Fruit fly (Drosophila melanogaster): ENCODE measurements around the gene DIP-theta.

Gene DIP-theta

dm6 chr2L:5617224-5617623 is 41.1 kb downstream of the DIP-theta start:
- TF ChIP-seq CG34367 (tag; optimal IDR thresholded peaks at IDR 0.05), result no peak

- no peak for TF ChIP-seq Pif1A (GFP tag; optimal IDR thresholded peaks at IDR 0.05)
- TF ChIP-seq CG13204 (GFP tag; optimal IDR thresholded peaks at IDR 0.05), result no peak
- no peak for TF ChIP-seq Pif1B (GFP tag; optimal IDR thresholded peaks at IDR 0.05)
- TF ChIP-seq gl (tag; optimal IDR thresholded peaks at IDR 0.05), result no peak
- TF ChIP-seq CG32121 (GFP tag; IDR thresholded peaks at IDR 0.05), result no peak
- TF ChIP-seq CG15710 (tag; optimal IDR thresholded peaks at IDR 0.05), result no peak
- no peak for TF ChIP-seq CG4496 (GFP tag; IDR thresholded peaks at IDR 0.05)
- no peak for TF ChIP-seq fd96Ca (GFP tag; IDR thresholded peaks at IDR 0.05)
- TF ChIP-seq CG34367 (tag; optimal IDR thresholded peaks at IDR 0.05), result no peak
- TF ChIP-seq CG12605 (GFP tag; IDR thresholded peaks at IDR 0.05), result no peak
- TF ChIP-seq CG17806 (tag; optimal IDR thresholded peaks at IDR 0.05), result no peak
- no peak for TF ChIP-seq CG14655 (GFP tag; optimal IDR thresholded peaks at IDR 0.05)
Measured at dm6 chr2L:5610629-5611028, 47.7 kb downstream of the DIP-theta start.

- TF ChIP-seq CG8159 (tag; optimal IDR thresholded peaks at IDR 0.05) (peak; percentile 0), Pif1A (GFP tag; optimal IDR thresholded peaks at IDR 0.05) (no peak)
Measured at dm6 chr2L:5610108-5610507, 48.3 kb downstream of the DIP-theta start.

DNA sequence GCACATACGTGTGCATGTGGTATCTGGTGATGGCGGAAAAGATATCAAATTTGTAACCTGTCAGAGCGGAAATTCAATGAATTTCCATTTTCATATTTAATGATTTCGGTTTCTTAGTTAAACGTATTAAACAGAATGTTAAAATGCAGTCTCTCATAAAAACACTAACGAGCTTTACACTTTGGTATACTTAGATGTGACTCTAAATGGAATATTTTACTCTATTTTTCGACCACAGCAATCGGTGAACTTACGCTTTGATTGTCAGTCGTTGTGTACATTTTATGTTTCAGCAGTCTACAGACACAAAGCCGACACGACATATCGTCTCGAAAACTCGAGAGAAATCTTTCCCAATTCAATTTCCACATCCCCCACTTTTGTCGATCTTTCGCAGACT is 61.8 kb downstream of the DIP-theta start, which contains the start of gene CG18266:
Gene CG18266 (plus strand): TSS at position 301 of the 400 bp plus-strand sequence.
- TF ChIP-seq CG17806 (tag; optimal IDR thresholded peaks at IDR 0.05), result no peak
- no peak for TF ChIP-seq EcR (GFP tag; optimal IDR thresholded peaks at IDR 0.05)
- no peak for TF ChIP-seq CG13204 (GFP tag; optimal IDR thresholded peaks at IDR 0.05)
- no peak for TF ChIP-seq CG14655 (GFP tag; optimal IDR thresholded peaks at IDR 0.05)
- no peak for TF ChIP-seq CG9948 (tag; optimal IDR thresholded peaks at IDR 0.05)

DNA sequence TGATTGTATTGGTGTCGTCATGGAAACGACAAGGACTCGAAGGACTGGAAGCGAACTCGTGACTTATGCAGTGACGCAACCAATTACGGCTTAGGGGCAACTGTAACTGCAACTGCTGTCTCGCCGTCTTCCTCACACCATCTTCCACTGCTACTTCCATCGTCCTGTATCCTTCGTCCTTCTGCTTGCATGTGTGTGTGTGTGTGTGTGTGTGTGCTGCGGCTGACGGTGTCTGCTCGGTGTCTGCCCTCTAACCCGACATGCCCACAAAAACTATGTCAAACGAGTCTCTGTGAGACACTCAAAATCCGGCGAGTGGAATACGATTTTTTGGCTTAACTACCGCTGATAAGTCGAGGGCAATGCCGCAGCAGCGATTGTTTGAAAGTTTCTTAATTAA is 64.5 kb downstream of the DIP-theta start:
- TF ChIP-seq rn (GFP tag; IDR thresholded peaks at IDR 0.05) (no peak), CG17806 (tag; optimal IDR thresholded peaks at IDR 0.05) (no peak), D1 (tag; optimal IDR thresholded peaks at IDR 0.05) (no peak), Pif1B (GFP tag; optimal IDR thresholded peaks at IDR 0.05) (no peak), CG13204 (GFP tag; optimal IDR thresholded peaks at IDR 0.05) (no peak), CG10348 (GFP tag; IDR thresholded peaks at IDR 0.05) (no peak)

- TF ChIP-seq CG12605 (GFP tag; IDR thresholded peaks at IDR 0.05), result no peak
- TF ChIP-seq D1 (tag; optimal IDR thresholded peaks at IDR 0.05), result no peak
- no peak for TF ChIP-seq fd96Ca (GFP tag; IDR thresholded peaks at IDR 0.05)
- TF ChIP-seq Pif1B (GFP tag; optimal IDR thresholded peaks at IDR 0.05), result no peak
- no peak for TF ChIP-seq Ets98B (GFP tag; IDR thresholded peaks at IDR 0.05)
- TF ChIP-seq rn (GFP tag; IDR thresholded peaks at IDR 0.05), result no peak
- no peak for TF ChIP-seq CG9948 (tag; optimal IDR thresholded peaks at IDR 0.05)
- TF ChIP-seq CG8301 (tag; optimal IDR thresholded peaks at IDR 0.05), result no peak
- no peak for TF ChIP-seq CG14655 (GFP tag; optimal IDR thresholded peaks at IDR 0.05)
- TF ChIP-seq CG34367 (tag; optimal IDR thresholded peaks at IDR 0.05), result no peak
- TF ChIP-seq CG15710 (tag; optimal IDR thresholded peaks at IDR 0.05), result no peak
- no peak for TF ChIP-seq EcR (GFP tag; optimal IDR thresholded peaks at IDR 0.05)
Measured at dm6 chr2L:5588314-5588713, 70.0 kb downstream of the DIP-theta start, which contains the start of gene CG7251. CG7251 (minus strand) TSS chr2L:5588414.

- TF ChIP-seq CG10348 (GFP tag; IDR thresholded peaks at IDR 0.05), result no peak
- no peak for TF ChIP-seq EcR (GFP tag; optimal IDR thresholded peaks at IDR 0.05)
- TF ChIP-seq Snoo (tag; optimal IDR thresholded peaks at IDR 0.05), result no peak
- TF ChIP-seq CG4496 (GFP tag; IDR thresholded peaks at IDR 0.05), result no peak
- no peak for TF ChIP-seq CG15710 (tag; optimal IDR thresholded peaks at IDR 0.05)
- no peak for TF ChIP-seq D1 (tag; optimal IDR thresholded peaks at IDR 0.05)
- no peak for TF ChIP-seq CG12605 (GFP tag; IDR thresholded peaks at IDR 0.05)
- no peak for TF ChIP-seq Ets98B (GFP tag; IDR thresholded peaks at IDR 0.05)
- TF ChIP-seq gl (tag; optimal IDR thresholded peaks at IDR 0.05), result no peak
- no peak for TF ChIP-seq CG9948 (tag; optimal IDR thresholded peaks at IDR 0.05)
- no peak for TF ChIP-seq CG13204 (GFP tag; optimal IDR thresholded peaks at IDR 0.05)
Measured at dm6 chr2L:5581016-5581415, 77.3 kb downstream of the DIP-theta start, which contains the start of gene CG14011. CG14011 (minus strand) TSS chr2L:5581116.
